Worm (Caenorhabditis elegans): Measurements from ENCODE around the gene R102.10.

DNA sequence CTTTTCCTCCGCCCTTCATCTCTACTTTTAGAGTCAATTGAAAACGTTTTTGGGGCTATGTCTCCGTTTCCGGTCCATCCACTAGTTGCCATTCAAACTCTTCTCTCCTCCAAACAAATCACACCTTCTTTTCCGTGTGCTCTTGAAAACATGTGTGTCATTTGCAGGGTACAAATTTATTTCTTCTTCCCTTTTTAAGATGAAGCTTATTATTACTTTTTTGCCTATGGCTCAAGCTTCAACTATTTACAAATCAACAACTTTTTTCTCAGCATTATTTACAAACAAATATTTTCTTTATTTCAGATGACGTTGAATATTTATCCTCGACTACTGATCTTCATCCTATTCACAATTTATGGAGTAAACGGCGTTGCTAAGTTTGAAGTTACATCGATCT, 39.2 kb downstream of the R102.10 start, which contains the start of gene T25B9.3:
- TF ChIP-seq unc-39 (tag; optimal IDR thresholded peaks at IDR 0.05) (no peak), hlh-30 (tag; optimal IDR thresholded peaks at IDR 0.05; ENCODE audit: insufficient read depth) (no peak), lin-15B (tag; optimal IDR thresholded peaks at IDR 0.05) (no peak), jun-1 (tag; optimal IDR thresholded peaks at IDR 0.05) (no peak), zfp-2 (tag; optimal IDR thresholded peaks at IDR 0.05) (no peak), arid-1 (GFP tag; conservative IDR thresholded peaks at IDR 0.05) (no peak), Y75B8A.6 (GFP tag; IDR thresholded peaks at IDR 0.05) (no peak), skn-1 (tag; optimal IDR thresholded peaks at IDR 0.05) (no peak), unc-62 (GFP tag; optimal IDR thresholded peaks at IDR 0.05 in 1 of 2) (no peak), unc-62 (tag; optimal IDR thresholded peaks at IDR 0.05) (no peak), fos-1 (tag; optimal IDR thresholded peaks at IDR 0.05) (no peak), zfp-3 (GFP tag; conservative IDR thresholded peaks at IDR 0.05) (no peak), ama-1 (optimal IDR thresholded peaks at IDR 0.05) (no peak), madf-5 (GFP tag; IDR thresholded peaks at IDR 0.05) (no peak)
